Fruit fly (Drosophila melanogaster) whole organism, adult: ENCODE data around the gene CG31360.

ENCODE experiments used
- CG11617 ChIP-seq: fragments of 200-800 bp; sonication (Bioruptor generic); optimal IDR thresholded peaks from 2 replicates; lab custom pipeline; 2017; ENCODE audit warnings: mild to moderate bottlenecking, missing biosample characterization, missing genetic modification reagents, missing genetic modification characterization
- CG12768 ChIP-seq: fragments of 200-800 bp; sonication (Bioruptor generic); optimal IDR thresholded peaks from 2 replicates; lab custom pipeline; 2017; ENCODE audit warnings: missing biosample characterization, missing genetic modification characterization, mild to moderate bottlenecking, moderate library complexity, missing genetic modification reagents
- CG14711 ChIP-seq: fragments of 200-800 bp; sonication (Bioruptor generic); optimal IDR thresholded peaks from 2 replicates; lab custom pipeline; 2018; ENCODE audit warnings: missing biosample characterization, mild to moderate bottlenecking, missing genetic modification characterization, moderate library complexity
- CG1620 ChIP-seq: fragments of 200-800 bp; sonication (Bioruptor generic); optimal IDR thresholded peaks from 2 replicates; lab custom pipeline; 2016; ENCODE audit warnings: missing biosample characterization, missing genetic modification characterization
- CG33017 ChIP-seq: fragments of 200-800 bp; sonication (Bioruptor generic); optimal IDR thresholded peaks from 2 replicates; lab custom pipeline; 2018; ENCODE audit warnings: missing biosample characterization, mild to moderate bottlenecking, missing genetic modification characterization, moderate library complexity
- CG5204 ChIP-seq: fragments of 200-800 bp; sonication (Bioruptor generic); optimal IDR thresholded peaks from 2 replicates; lab custom pipeline; 2016; ENCODE audit warnings: missing biosample characterization, missing genetic modification characterization
- CG7045 ChIP-seq: fragments of 200-800 bp; sonication (Bioruptor generic); optimal IDR thresholded peaks from 2 replicates; lab custom pipeline; 2017; ENCODE audit warnings: missing biosample characterization, mild to moderate bottlenecking, missing genetic modification characterization
- CG7101 ChIP-seq: fragments of 200-800 bp; sonication (Bioruptor generic); optimal IDR thresholded peaks from 2 replicates; lab custom pipeline; 2018; ENCODE audit warnings: missing biosample characterization, mild to moderate bottlenecking, missing genetic modification characterization, moderate library complexity
- Clk ChIP-seq: fragments of 200-800 bp; sonication (Bioruptor generic); optimal IDR thresholded peaks from 2 replicates; lab custom pipeline; 2017; ENCODE audit warnings: missing biosample characterization, missing genetic modification characterization
- Crg-1 ChIP-seq: fragments of 200-800 bp; sonication (Bioruptor generic); optimal IDR thresholded peaks from 2 replicates; lab custom pipeline; 2016; ENCODE audit warnings: missing biosample characterization, missing genetic modification characterization
- Hr96 ChIP-seq: fragments of 200-800 bp; sonication (Bioruptor generic); optimal IDR thresholded peaks from 2 replicates; lab custom pipeline; 2016; ENCODE audit warnings: missing biosample characterization, missing genetic modification characterization
- Mnt ChIP-seq: fragments of 200-800 bp; sonication (Bioruptor generic); optimal IDR thresholded peaks from 2 replicates; lab custom pipeline; 2016; ENCODE audit warnings: missing biosample characterization, mild to moderate bottlenecking, missing genetic modification characterization
- bab1 ChIP-seq: fragments of 200-800 bp; sonication (Bioruptor generic); optimal IDR thresholded peaks from 3 replicates; lab custom pipeline; 2019; ENCODE audit warnings: missing biosample characterization, mild to moderate bottlenecking, missing genetic modification characterization, moderate library complexity
- cic ChIP-seq: fragments of 200-800 bp; sonication (Bioruptor generic); optimal IDR thresholded peaks from 2 replicates; lab custom pipeline; 2017; ENCODE audit warnings: missing biosample characterization, mild to moderate bottlenecking, missing genetic modification characterization, moderate library complexity
- cnc ChIP-seq, 2 experiments: fragments of >200 bp; optimal IDR thresholded peaks; 2 replicates each; lab custom pipeline; 2017
- kay ChIP-seq: fragments of 200-800 bp; sonication (Bioruptor generic); peaks from one replicate; lab custom pipeline; 2016; ENCODE audit warnings: missing biosample characterization, missing genetic modification characterization, borderline replicate concordance
- ovo ChIP-seq: fragments of 200-800 bp; sonication (Bioruptor generic); optimal IDR thresholded peaks from 2 replicates; lab custom pipeline; 2016; ENCODE audit warnings: missing biosample characterization, missing genetic modification characterization
- pad ChIP-seq: fragments of 200-800 bp; sonication (Bioruptor generic); optimal IDR thresholded peaks from 3 replicates; lab custom pipeline; 2017; ENCODE audit warnings: missing biosample characterization, missing genetic modification characterization, mild to moderate bottlenecking, moderate library complexity, missing genetic modification reagents
- tj ChIP-seq: fragments of 200-800 bp; sonication (Bioruptor generic); optimal IDR thresholded peaks from 3 replicates; lab custom pipeline; 2017; ENCODE audit warnings: missing biosample characterization, mild to moderate bottlenecking, missing genetic modification characterization, moderate library complexity
- toe ChIP-seq: fragments of 200-800 bp; sonication (Bioruptor generic); optimal IDR thresholded peaks from 2 replicates; lab custom pipeline; 2016; ENCODE audit warnings: missing biosample characterization, missing genetic modification characterization

CG31360 gene

DNA sequence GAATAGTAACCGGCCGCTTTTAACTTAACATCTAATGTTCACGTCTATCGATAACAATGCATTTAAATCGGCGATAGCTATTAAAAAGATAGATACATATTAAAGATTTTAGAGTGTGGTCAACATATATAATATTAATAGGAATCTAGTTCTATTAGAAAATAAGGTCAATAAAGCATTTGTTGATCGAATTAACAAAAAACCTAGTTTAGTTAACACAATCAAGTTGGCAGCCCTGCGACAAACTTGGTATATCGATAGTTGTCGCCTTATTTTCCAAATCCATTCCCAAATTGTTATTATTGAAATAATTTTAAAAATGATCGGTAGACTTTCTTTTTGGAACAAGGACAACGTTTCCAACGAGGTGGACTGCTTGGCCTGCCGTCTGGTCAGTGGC, at the start of gene CG31360, which contains the start of gene CG31251:
TSS of gene CG31360 (plus strand) at position 244 of the 400 bp plus-strand sequence.
TSS of gene CG31251 (minus strand) at position 62 of the 400 bp plus-strand sequence.
- peak; percentile 39 for TF ChIP-seq CG14711 (tag; lab: Kevin White, UChicago)
- no peak for TF ChIP-seq CG1620 (GFP tag; lab: Kevin White, UChicago)
- peak; percentile 13 for TF ChIP-seq CG7101 (tag; lab: Kevin White, UChicago)
- peak; percentile 4 for TF ChIP-seq bab1 (GFP tag; lab: Kevin White, UChicago)

DNA sequence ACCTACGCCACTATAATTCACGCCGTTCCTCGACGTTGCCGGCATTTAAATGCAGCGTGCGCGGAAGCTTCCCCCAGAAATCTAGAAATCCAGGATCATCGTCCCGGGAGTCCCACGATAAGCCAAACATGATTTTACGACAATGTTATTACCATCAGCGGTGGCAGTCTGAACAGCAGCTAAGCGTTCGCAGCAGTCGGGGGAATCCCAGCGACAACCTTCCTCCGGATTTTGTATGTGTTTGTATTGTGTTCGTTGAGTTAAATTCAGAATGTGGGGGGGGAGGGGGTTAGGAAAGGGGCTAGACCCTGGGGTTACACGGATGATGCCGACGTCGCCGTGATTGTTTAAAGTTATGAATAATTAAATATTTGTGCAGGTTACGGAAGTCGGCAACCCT, 40.9 kb upstream of the CG31360 start:
- no peak for TF ChIP-seq tj (GFP tag; lab: Kevin White, UChicago)
- TF ChIP-seq Mnt (GFP tag; lab: Kevin White, UChicago) = no peak
- TF ChIP-seq cic = no peak
- TF ChIP-seq cnc (optimal IDR thresholded peaks at IDR 0.05; lab: Kevin White, UChicago) = no peak
- no peak for TF ChIP-seq pad (GFP tag; lab: Kevin White, UChicago)
- TF ChIP-seq CG5204 (GFP tag; lab: Kevin White, UChicago) = no peak
- no peak for TF ChIP-seq CG7101 (tag; lab: Kevin White, UChicago)
- TF ChIP-seq Crg-1 (GFP tag; lab: Kevin White, UChicago) = no peak
- no peak for TF ChIP-seq kay (GFP tag; lab: Kevin White, UChicago)
- TF ChIP-seq CG14711 (tag; lab: Kevin White, UChicago) = no peak

DNA sequence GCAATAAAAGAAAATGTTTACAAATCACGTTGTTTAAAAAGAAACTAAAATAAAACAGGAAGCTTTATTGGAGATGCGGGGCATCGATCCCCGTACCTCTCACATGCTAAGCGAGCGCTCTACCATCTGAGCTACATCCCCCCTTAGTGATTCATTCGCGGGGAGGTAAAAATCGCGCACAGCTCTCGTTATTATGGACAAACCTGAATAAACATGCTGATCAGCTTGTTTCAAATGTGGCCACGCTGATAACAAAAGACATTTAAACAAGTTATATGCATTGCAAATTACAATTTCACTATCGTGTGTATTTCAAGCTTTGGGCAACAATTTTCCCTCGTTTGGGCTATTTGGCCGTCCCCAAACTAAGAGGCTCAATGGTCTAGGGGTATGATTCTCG, 39.7 kb upstream of the CG31360 start:
- TF ChIP-seq CG1620 (GFP tag; lab: Kevin White, UChicago) = no peak
- TF ChIP-seq Crg-1 (GFP tag; lab: Kevin White, UChicago) = no peak
- no peak for TF ChIP-seq CG11617 (GFP tag; lab: Kevin White, UChicago)
- TF ChIP-seq tj (GFP tag; lab: Kevin White, UChicago) = peak; percentile 50
- TF ChIP-seq cic = no peak
- TF ChIP-seq cnc (optimal IDR thresholded peaks at IDR 0.05; lab: Kevin White, UChicago) = no peak
- no peak for TF ChIP-seq Hr96
- TF ChIP-seq ovo (GFP tag; lab: Kevin White, UChicago) = no peak
- TF ChIP-seq kay (GFP tag; lab: Kevin White, UChicago) = peak; percentile 82
- TF ChIP-seq CG5204 (GFP tag; lab: Kevin White, UChicago) = no peak
- peak; percentile 41 for TF ChIP-seq bab1 (GFP tag; lab: Kevin White, UChicago)
- no peak for TF ChIP-seq toe
- no peak for TF ChIP-seq Clk (GFP tag; lab: Kevin White, UChicago)

DNA sequence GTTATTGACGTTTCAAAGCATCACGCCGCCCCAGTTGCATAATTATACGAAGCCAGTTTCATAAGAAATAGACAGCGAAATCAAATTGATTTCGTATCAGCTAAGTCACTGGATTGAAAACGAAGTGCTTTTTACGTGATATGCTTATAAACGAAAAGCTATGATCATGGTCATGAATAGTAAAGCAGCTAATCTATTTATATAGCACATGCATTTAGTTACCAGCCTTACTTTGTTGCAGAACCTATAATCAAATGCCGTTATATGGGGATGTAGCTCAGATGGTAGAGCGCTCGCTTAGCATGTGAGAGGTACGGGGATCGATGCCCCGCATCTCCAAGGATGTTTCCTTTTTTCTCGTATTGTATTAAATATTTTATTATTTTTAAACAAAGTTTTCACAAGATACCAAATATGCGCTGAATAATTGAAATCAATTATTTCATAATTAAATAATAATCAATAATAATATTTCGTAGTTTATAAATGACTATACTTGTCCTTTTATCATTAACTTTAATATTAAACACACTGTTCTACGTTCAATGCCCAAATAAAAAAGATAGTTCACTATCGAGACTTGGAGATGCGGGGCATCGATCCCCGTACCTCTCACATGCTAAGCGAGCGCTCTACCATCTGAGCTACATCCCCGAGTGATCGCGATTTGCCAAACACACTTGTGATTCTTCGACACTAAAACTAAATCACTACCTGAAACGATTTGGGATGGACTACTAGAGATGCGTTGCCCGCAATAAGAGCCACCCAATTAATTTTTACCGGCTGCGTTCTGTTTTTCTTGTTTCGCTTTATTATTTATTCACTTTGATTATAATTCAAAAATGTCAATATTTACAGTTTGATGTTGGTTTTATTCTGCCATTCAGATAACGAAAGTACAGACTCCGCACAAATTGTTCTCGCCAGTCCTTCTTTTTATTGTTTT, 38.5 kb upstream of the CG31360 start:
- TF ChIP-seq CG7045 (GFP tag; lab: Kevin White, UChicago) = no peak
- peak; percentile 22 for TF ChIP-seq bab1 (GFP tag; lab: Kevin White, UChicago)

DNA sequence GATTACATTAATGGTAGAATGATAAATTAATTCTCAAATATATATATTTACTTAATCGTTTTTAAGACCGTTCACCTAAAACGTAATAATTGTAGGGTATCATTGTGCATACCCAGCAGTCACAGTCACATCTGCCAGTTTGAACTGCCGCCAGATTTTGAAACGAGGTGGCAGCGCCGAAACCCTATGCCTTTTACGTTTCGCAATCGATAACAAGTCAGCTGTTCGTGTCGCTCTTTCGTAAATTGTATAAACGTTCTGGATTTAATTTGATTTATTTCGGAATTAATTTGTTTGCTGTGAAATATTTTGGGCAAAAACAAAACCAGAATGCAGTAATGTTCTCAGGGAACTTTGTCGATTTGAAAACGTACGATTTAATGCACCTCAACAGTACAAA, 37.5 kb upstream of the CG31360 start, which contains the start of gene CG14322:
TSS of gene CG14322 (plus strand) at position 236 of the 400 bp plus-strand sequence.
- TF ChIP-seq tj (GFP tag; lab: Kevin White, UChicago) (no peak), pad (GFP tag; lab: Kevin White, UChicago) (no peak), Mnt (GFP tag; lab: Kevin White, UChicago) (no peak), toe (peak; percentile 30), CG14711 (tag; lab: Kevin White, UChicago) (peak; percentile 10), bab1 (GFP tag; lab: Kevin White, UChicago) (peak; percentile 19), CG33017 (tag; lab: Kevin White, UChicago) (no peak), Crg-1 (GFP tag; lab: Kevin White, UChicago) (no peak)

DNA sequence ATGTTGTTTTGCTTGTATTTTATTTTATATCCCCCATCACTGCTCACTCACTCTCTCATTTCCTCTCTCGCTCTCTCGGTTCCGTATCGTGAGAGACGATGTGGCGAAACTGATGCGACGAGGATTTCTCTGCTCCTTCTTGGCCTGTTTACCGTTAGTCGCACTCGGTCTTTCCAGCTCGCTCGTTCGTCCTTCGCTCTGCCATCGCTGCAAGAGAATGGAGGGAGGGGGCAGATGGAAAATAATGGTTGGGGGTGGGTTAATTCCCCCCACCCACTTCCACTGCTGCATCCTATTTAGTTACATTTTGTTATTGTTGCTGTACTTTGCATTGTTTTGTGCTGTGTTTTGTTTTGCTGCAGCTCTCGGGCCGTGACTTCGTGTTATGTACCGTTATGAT, 31.0 kb upstream of the CG31360 start:
- TF ChIP-seq Mnt (GFP tag; lab: Kevin White, UChicago) (no peak), CG5204 (GFP tag; lab: Kevin White, UChicago) (no peak), tj (GFP tag; lab: Kevin White, UChicago) (no peak), Crg-1 (GFP tag; lab: Kevin White, UChicago) (no peak), CG12768 (no peak), CG1620 (GFP tag; lab: Kevin White, UChicago) (no peak)

DNA sequence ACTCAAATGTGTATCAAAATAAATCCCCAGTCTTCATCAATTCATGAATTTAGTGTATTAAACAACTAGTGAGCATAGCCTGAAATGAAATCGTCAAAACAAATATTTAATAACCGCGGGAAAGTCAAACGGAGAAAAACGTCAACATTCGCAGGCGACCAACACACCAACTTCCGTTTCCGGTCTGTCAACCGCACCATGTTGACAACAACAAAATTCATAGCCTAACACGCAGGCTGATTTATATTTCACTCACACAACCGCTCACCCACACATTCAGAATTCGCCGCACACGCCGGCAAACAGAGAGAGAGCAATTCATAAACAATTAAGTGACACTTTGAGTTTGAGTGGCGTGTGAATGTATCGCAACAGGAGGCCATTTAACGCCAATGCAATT, 29.9 kb upstream of the CG31360 start:
- TF ChIP-seq Mnt (GFP tag; lab: Kevin White, UChicago) (no peak), CG5204 (GFP tag; lab: Kevin White, UChicago) (no peak), Hr96 (no peak), kay (GFP tag; lab: Kevin White, UChicago) (no peak), cic (no peak), tj (GFP tag; lab: Kevin White, UChicago) (no peak), pad (GFP tag; lab: Kevin White, UChicago) (no peak), CG11617 (GFP tag; lab: Kevin White, UChicago) (no peak), Crg-1 (GFP tag; lab: Kevin White, UChicago) (no peak), ovo (GFP tag; lab: Kevin White, UChicago) (no peak), Clk (GFP tag; lab: Kevin White, UChicago) (no peak), CG33017 (tag; lab: Kevin White, UChicago) (no peak), cnc (optimal IDR thresholded peaks at IDR 0.05; lab: Kevin White, UChicago) (no peak), CG12768 (no peak), CG14711 (tag; lab: Kevin White, UChicago) (no peak), toe (no peak)
